Fruit fly (Drosophila melanogaster): ENCODE results near the gene Nup153.

DNA sequence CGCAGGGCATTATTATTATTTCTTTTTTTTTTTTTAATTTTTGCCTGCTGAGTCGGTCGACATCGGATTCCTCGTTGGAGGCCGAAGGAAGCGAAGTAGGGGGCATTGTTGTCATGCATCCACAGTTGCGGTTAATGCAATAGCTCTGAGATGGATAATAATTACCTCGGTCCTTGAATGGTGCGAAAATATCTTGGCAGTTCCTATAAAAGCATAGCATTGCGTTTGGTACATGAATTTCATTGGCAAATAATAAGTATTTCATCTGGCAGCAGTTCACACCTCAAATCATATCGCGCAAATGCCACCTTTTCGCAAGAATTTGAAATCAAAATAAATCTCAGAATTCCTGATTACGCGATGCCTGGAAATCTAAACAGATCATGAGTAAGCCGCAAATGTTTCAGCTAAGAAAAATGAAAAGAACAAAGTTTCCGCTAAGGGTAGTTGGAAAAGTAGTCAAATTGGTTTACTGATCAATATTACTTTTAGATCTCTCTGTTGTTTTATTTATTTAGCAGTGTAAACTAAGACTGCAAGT, 48.1 kb downstream of the Nup153 start:
- no peak for TF ChIP-seq CG8478 (optimal IDR thresholded peaks at IDR 0.05)
- no peak for TF ChIP-seq EcR (GFP tag; optimal IDR thresholded peaks at IDR 0.05)
- TF ChIP-seq usp (GFP tag; optimal IDR thresholded peaks at IDR 0.05): no peak
- no peak for TF ChIP-seq Dll (optimal IDR thresholded peaks at IDR 0.05)
- TF ChIP-seq psq (optimal IDR thresholded peaks at IDR 0.05): no peak
- TF ChIP-seq pan (optimal IDR thresholded peaks at IDR 0.05): no peak

Data from whole organism.